Fruit fly (Drosophila melanogaster): ENCODE data around the gene CG34140.

DNA sequence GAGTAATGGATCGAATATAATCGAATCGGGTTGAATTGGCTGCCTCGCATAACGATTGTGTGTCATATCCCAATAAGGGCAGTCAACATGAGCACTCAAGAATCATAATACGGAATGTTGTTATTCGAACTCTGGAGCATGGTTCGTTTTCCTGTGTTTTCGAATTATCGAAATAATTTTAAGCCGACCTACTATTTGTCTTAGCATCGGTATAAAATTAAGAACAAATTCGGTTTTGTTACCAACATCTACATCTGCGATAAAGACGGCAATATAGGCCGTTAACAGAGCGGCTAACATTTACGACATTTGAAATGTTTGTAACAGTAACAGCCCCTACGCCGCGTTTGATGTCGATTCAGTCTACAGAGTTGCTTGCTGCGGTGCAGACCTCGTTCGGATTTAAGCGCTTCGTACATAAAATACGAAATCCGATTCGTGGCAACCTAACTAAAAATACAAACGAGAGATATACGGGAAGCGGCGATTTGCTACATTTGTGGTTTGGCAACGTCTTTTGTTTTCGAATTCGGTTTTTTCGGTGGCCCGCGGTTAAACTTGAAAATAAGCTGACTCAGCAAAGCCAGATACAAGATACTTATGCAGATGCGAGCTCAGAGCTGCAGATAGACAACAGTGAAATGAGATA lies 23.7 kb downstream of the CG34140 start:
- TF ChIP-seq ttk (optimal IDR thresholded peaks at IDR 0.05) (no peak), Sin3A (optimal IDR thresholded peaks at IDR 0.05) (no peak), psq (optimal IDR thresholded peaks at IDR 0.05) (no peak)

Data from Kc167 (cell line).